Fruit fly (Drosophila melanogaster) whole organism, embryonic: ENCODE measurements around the gene CG2321.
A peak's percentile ranks its signal among the peaks of the same experiment; 100 is the strongest.

ENCODE experiments used
- Adf1 ChIP-seq: fragments of 200-800 bp; sonication (Bioruptor generic); IDR thresholded peaks from 2 replicates; pipeline ENCODE4 v1.3.6; 2022; ENCODE audit warnings: missing biosample characterization, missing genetic modification characterization
- Aef1 ChIP-seq: fragments of 200-800 bp; sonication (Bioruptor generic); IDR thresholded peaks from 3 replicates; pipeline ENCODE4 v1.3.6; 2022; ENCODE audit warnings: missing biosample characterization, missing genetic modification characterization
- BEAF-32 ChIP-seq: fragments of 200-800 bp; sonication (Bioruptor generic); optimal IDR thresholded peaks from 3 replicates; lab custom pipeline; 2017; ENCODE audit warnings: missing biosample characterization, missing genetic modification characterization, mild to moderate bottlenecking, moderate library complexity, missing genetic modification reagents
- CG11247 ChIP-seq: fragments of 200-800 bp; sonication (Bioruptor generic); IDR thresholded peaks from 2 replicates; pipeline ENCODE4 v1.3.6; 2022; ENCODE audit warnings: missing biosample characterization, missing genetic modification characterization
- CG11456 ChIP-seq: fragments of 200-800 bp; sonication (Bioruptor generic); IDR thresholded peaks from 3 replicates; pipeline ENCODE4 v1.3.6; 2022; ENCODE audit warnings: missing biosample characterization, missing genetic modification characterization
- CG11560 ChIP-seq: fragments of 200-800 bp; sonication (Bioruptor generic); IDR thresholded peaks from 3 replicates; pipeline ENCODE4 v1.3.6; 2022; ENCODE audit warnings: missing biosample characterization, missing genetic modification characterization
- CG13624 ChIP-seq: fragments of 200-800 bp; sonication (Bioruptor generic); optimal IDR thresholded peaks from 2 replicates; lab custom pipeline; 2016; ENCODE audit warnings: missing biosample characterization, missing genetic modification characterization
- CG14441 ChIP-seq: fragments of 200-800 bp; sonication (Bioruptor generic); IDR thresholded peaks from 2 replicates; pipeline ENCODE4 v1.3.6; 2022; ENCODE audit warnings: missing biosample characterization, missing genetic modification characterization
- CG15011 ChIP-seq: fragments of 200-800 bp; sonication (Bioruptor generic); optimal IDR thresholded peaks from 3 replicates; lab custom pipeline; 2018; ENCODE audit warnings: missing biosample characterization, mild to moderate bottlenecking, missing genetic modification characterization
- CG15601 ChIP-seq: fragments of 200-800 bp; sonication (Bioruptor generic); optimal IDR thresholded peaks from 3 replicates; lab custom pipeline; 2019; ENCODE audit warnings: missing biosample characterization, mild to moderate bottlenecking, missing genetic modification characterization, moderate library complexity
- CG16813 ChIP-seq: fragments of 200-800 bp; sonication (Bioruptor generic); IDR thresholded peaks from 3 replicates; pipeline ENCODE4 v1.3.6; 2022; ENCODE audit warnings: missing biosample characterization, missing genetic modification characterization; ENCODE audit not compliant: partially characterized antibody
- CG17186 ChIP-seq: fragments of 200-800 bp; sonication (Bioruptor generic); optimal IDR thresholded peaks from 3 replicates; lab custom pipeline; 2017; ENCODE audit warnings: missing biosample characterization, missing genetic modification reagents, missing genetic modification characterization
- CG42726 ChIP-seq: fragments of 200-800 bp; sonication (Bioruptor generic); IDR thresholded peaks from 2 replicates; pipeline ENCODE4 v1.3.6; 2022; ENCODE audit warnings: missing biosample characterization, missing genetic modification characterization; ENCODE audit not compliant: partially characterized antibody
- CG6854 ChIP-seq: fragments of 200-800 bp; sonication (Bioruptor generic); optimal IDR thresholded peaks from 3 replicates; lab custom pipeline; 2017; ENCODE audit warnings: missing biosample characterization, mild to moderate bottlenecking, missing genetic modification characterization
- CG7963 ChIP-seq: fragments of 200-800 bp; sonication (Bioruptor generic); IDR thresholded peaks from 3 replicates; pipeline ENCODE4 v1.3.6; 2022; ENCODE audit warnings: missing biosample characterization, missing genetic modification characterization; ENCODE audit not compliant: partially characterized antibody
- CG8281 ChIP-seq: fragments of 200-800 bp; sonication (Bioruptor generic); optimal IDR thresholded peaks from 2 replicates; lab custom pipeline; 2018; ENCODE audit warnings: missing biosample characterization, mild to moderate bottlenecking, missing genetic modification characterization, moderate library complexity
- CG8388 ChIP-seq: fragments of 200-800 bp; sonication (Bioruptor generic); optimal IDR thresholded peaks from 2 replicates; lab custom pipeline; 2019; ENCODE audit warnings: missing biosample characterization, mild to moderate bottlenecking, missing genetic modification characterization, moderate library complexity
- CHES-1-like ChIP-seq: fragments of 200-800 bp; sonication (Bioruptor generic); optimal IDR thresholded peaks from 2 replicates; lab custom pipeline; 2016; ENCODE audit warnings: missing biosample characterization, missing genetic modification characterization
- CoRest ChIP-seq: fragments of 200-800 bp; sonication (Bioruptor generic); optimal IDR thresholded peaks from 3 replicates; lab custom pipeline; 2018; ENCODE audit warnings: missing biosample characterization, mild to moderate bottlenecking, missing genetic modification characterization, moderate library complexity
- Deaf1 ChIP-seq: fragments of 200-800 bp; optimal IDR thresholded peaks from 3 replicates; lab custom pipeline; 2019; ENCODE audit warnings: missing biosample characterization, mild to moderate bottlenecking, missing genetic modification characterization, moderate library complexity
- Dfd ChIP-seq, 2 experiments: fragments of >200 bp; optimal IDR thresholded peaks; 2 replicates each; lab custom pipeline; 2017; ENCODE audit warnings: missing biosample characterization in 2 of 2, missing genetic modification characterization in 2 of 2
- ERR ChIP-seq: fragments of 200-800 bp; sonication (Bioruptor generic); optimal IDR thresholded peaks from 2 replicates; lab custom pipeline; 2016; ENCODE audit warnings: missing biosample characterization, missing genetic modification characterization
- Ets97D ChIP-seq: fragments of 200-800 bp; sonication (Bioruptor generic); optimal IDR thresholded peaks from 3 replicates; lab custom pipeline; 2016; ENCODE audit warnings: missing biosample characterization, missing genetic modification characterization
- Fer1 ChIP-seq: fragments of 200-800 bp; sonication (Bioruptor generic); optimal IDR thresholded peaks from 2 replicates; lab custom pipeline; 2017; ENCODE audit warnings: missing biosample characterization, mild to moderate bottlenecking, missing genetic modification characterization
- HLH4C ChIP-seq: fragments of 200-800 bp; sonication (Bioruptor generic); IDR thresholded peaks from 3 replicates; pipeline ENCODE4 v1.3.6; 2022; ENCODE audit warnings: missing biosample characterization, missing genetic modification characterization; ENCODE audit not compliant: partially characterized antibody
- MESR4 ChIP-seq: fragments of 200-800 bp; sonication (Bioruptor generic); optimal IDR thresholded peaks from 2 replicates; lab custom pipeline; 2018; ENCODE audit warnings: missing biosample characterization, mild to moderate bottlenecking, missing genetic modification characterization, moderate library complexity
- Scr ChIP-seq: fragments of 200-800 bp; sonication (Bioruptor generic); IDR thresholded peaks from 2 replicates; pipeline ENCODE4 v1.3.6; 2022; ENCODE audit warnings: missing biosample characterization, missing genetic modification characterization; ENCODE audit not compliant: partially characterized antibody
- YL-1 ChIP-seq: fragments of 200-800 bp; sonication (Bioruptor generic); optimal IDR thresholded peaks from 3 replicates; lab custom pipeline; 2017; ENCODE audit warnings: missing biosample characterization, mild to moderate bottlenecking, missing genetic modification characterization
- bbx ChIP-seq: fragments of 200-800 bp; sonication (Bioruptor generic); IDR thresholded peaks from 2 replicates; pipeline ENCODE4 v1.3.6; 2022; ENCODE audit warnings: missing biosample characterization, missing genetic modification characterization; ENCODE audit not compliant: partially characterized antibody
- chinmo ChIP-seq: fragments of 200-800 bp; sonication (Bioruptor generic); IDR thresholded peaks from 4 replicates; pipeline ENCODE4 v1.3.6; 2022; ENCODE audit warnings: missing biosample characterization, missing genetic modification characterization; ENCODE audit not compliant: partially characterized antibody
- chn ChIP-seq: fragments of 200-800 bp; sonication (Bioruptor generic); optimal IDR thresholded peaks from 2 replicates; lab custom pipeline; 2016; ENCODE audit warnings: missing biosample characterization, missing genetic modification characterization
- croc ChIP-seq: fragments of 200-800 bp; sonication (Bioruptor generic); conservative IDR thresholded peaks from 3 replicates; pipeline ENCODE4 v1.3.6; 2022; ENCODE audit warnings: missing biosample characterization, missing genetic modification characterization
- crol ChIP-seq: fragments of 200-800 bp; sonication (Bioruptor generic); IDR thresholded peaks from 2 replicates; pipeline ENCODE4 v1.3.6; 2022; ENCODE audit warnings: missing biosample characterization, missing genetic modification characterization
- crp ChIP-seq, 2 experiments: fragments of 200-800 bp; sonication (Bioruptor generic); optimal IDR thresholded peaks; 2 replicates in 1 of 2; 3 replicates in 1 of 2; lab custom pipeline; 2017; ENCODE audit warnings: missing biosample characterization in 2 of 2, missing genetic modification characterization in 2 of 2, mild to moderate bottlenecking in 1 of 2, moderate library complexity in 1 of 2
- dpn ChIP-seq, 2 experiments: fragments of 200-800 bp; sonication (Bioruptor generic); optimal IDR thresholded peaks; 3 replicates each; lab custom pipeline; 2016; ENCODE audit warnings: missing biosample characterization in 2 of 2, missing genetic modification characterization in 2 of 2
- gfzf ChIP-seq: fragments of 200-800 bp; sonication (Bioruptor generic); optimal IDR thresholded peaks from 2 replicates; lab custom pipeline; 2016; ENCODE audit warnings: missing biosample characterization, mild to moderate bottlenecking, missing genetic modification characterization, moderate library complexity
- hb ChIP-seq: fragments of 200-800 bp; sonication (Bioruptor generic); IDR thresholded peaks from 3 replicates; pipeline ENCODE4 v1.3.6; 2022; ENCODE audit warnings: missing biosample characterization, missing genetic modification characterization; ENCODE audit not compliant: partially characterized antibody
- inv ChIP-seq: fragments of 200-800 bp; sonication (Bioruptor generic); IDR thresholded peaks from 2 replicates; pipeline ENCODE4 v1.3.6; 2022; ENCODE audit warnings: missing biosample characterization, missing genetic modification characterization; ENCODE audit not compliant: partially characterized antibody
- nerfin-2 ChIP-seq: fragments of 200-800 bp; sonication (Bioruptor generic); IDR thresholded peaks from 2 replicates; pipeline ENCODE4 v1.3.6; 2022; ENCODE audit warnings: missing biosample characterization, missing genetic modification characterization; ENCODE audit not compliant: partially characterized antibody
- p53 ChIP-seq: fragments of 200-800 bp; sonication (Bioruptor generic); optimal IDR thresholded peaks from 2 replicates; lab custom pipeline; 2016; ENCODE audit warnings: missing biosample characterization, missing genetic modification characterization
- prd ChIP-seq, 3 experiments: fragments of >200 bp in 2 of 3; fragments of 200-800 bp in 1 of 3; sonication (Bioruptor generic) in 1 of 3; optimal IDR thresholded peaks in 2 of 3; IDR thresholded peaks in 1 of 3; 2 replicates in 2 of 3; 3 replicates in 1 of 3; pipeline versions ENCODE4 v1.3.6 to Lab custom; 2017 to 2022; ENCODE audit warnings: missing biosample characterization in 1 of 3, missing genetic modification characterization in 1 of 3
- sna ChIP-seq: fragments of 200-800 bp; sonication (Bioruptor generic); IDR thresholded peaks from 2 replicates; pipeline ENCODE4 v1.3.6; 2022; ENCODE audit warnings: missing biosample characterization, missing genetic modification characterization; ENCODE audit not compliant: partially characterized antibody
- stwl ChIP-seq: fragments of 200-800 bp; sonication (Bioruptor generic); optimal IDR thresholded peaks from 3 replicates; lab custom pipeline; 2018; ENCODE audit warnings: missing biosample characterization, mild to moderate bottlenecking, missing genetic modification characterization, moderate library complexity
- tap ChIP-seq: fragments of 200-800 bp; optimal IDR thresholded peaks from 3 replicates; lab custom pipeline; 2019; ENCODE audit warnings: missing biosample characterization, mild to moderate bottlenecking, missing genetic modification characterization, moderate library complexity
- tna ChIP-seq: fragments of 200-800 bp; sonication (Bioruptor generic); IDR thresholded peaks from 2 replicates; pipeline ENCODE4 v1.3.6; 2022; ENCODE audit warnings: missing biosample characterization, missing genetic modification characterization; ENCODE audit not compliant: partially characterized antibody
- vnd ChIP-seq: fragments of 200-800 bp; sonication (Bioruptor generic); IDR thresholded peaks from 3 replicates; pipeline ENCODE4 v1.3.6; 2022; ENCODE audit warnings: missing biosample characterization, missing genetic modification characterization; ENCODE audit not compliant: partially characterized antibody

Gene CG2321

DNA sequence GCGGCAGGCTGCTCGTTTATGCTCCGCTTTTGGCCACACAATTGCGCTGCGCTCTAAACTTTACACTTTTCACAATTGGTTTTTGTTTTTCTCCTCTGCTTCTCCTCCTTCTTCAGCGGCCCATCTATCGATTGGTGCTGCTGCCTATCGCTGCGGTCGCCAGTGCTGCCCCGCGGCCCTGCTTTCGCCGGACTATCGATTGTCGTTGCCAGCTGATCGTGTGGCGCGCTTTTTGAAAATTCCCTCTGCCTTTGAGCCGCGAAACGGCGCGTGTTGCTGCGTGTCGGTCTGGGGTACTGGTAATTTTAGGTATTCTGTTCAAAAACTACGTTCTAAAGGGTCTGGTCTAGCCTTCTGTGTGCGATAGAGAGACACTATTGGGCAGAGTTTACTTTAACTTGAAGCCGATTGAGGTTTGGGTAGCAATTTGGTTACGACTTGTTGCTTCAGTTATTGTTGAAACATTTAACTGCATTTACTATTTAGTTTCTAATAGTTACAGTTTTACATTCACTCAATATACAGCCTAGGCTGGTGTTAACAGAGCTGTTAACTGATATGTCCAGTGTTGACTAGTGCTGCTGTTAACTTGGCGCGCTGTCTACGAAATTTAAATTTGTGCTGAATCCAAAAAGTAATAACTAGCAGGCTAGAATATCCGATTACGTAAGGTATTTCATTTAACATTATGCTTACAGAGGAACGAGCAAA lies 14.5 kb upstream of the CG2321 start, which contains the start of gene Trc8 (continued):
- peak; percentile 82 for TF ChIP-seq Scr (GFP tag; lab: Robert Waterston, UW)
- peak; percentile 46 for TF ChIP-seq CG13624
- TF ChIP-seq Ets97D (GFP tag; lab: Kevin White, UChicago) = peak; percentile 42
- TF ChIP-seq CHES-1-like (GFP tag; lab: Kevin White, UChicago) = no peak
- 0 out of 3 replicates have a peak, but pooled peaks have one; percentile 30 for TF ChIP-seq CG11456 (GFP tag; lab: Robert Waterston, UW)
- peak; percentile 87 for TF ChIP-seq Adf1 (GFP tag; lab: Robert Waterston, UW)
- no peak for TF ChIP-seq Dfd (GFP tag; optimal IDR thresholded peaks at IDR 0.05; lab: Kevin White, UChicago)
- peak; percentile 96 for TF ChIP-seq stwl (tag; lab: Kevin White, UChicago)
- TF ChIP-seq CoRest (tag; lab: Kevin White, UChicago) = peak; percentile 20
- TF ChIP-seq tap (tag; lab: Kevin White, UChicago) = no peak
- no peak for TF ChIP-seq CG8388 (GFP tag; lab: Kevin White, UChicago)
- peak; percentile 81 for TF ChIP-seq CG16813 (GFP tag; lab: Robert Waterston, UW)
- TF ChIP-seq YL-1 (GFP tag; lab: Kevin White, UChicago) = peak; percentile 69
- peak; percentile 88 for TF ChIP-seq BEAF-32 (GFP tag; lab: Kevin White, UChicago)
- peak in 1 of 2 experiments; percentile 26 for TF ChIP-seq dpn (GFP tag; optimal IDR thresholded peaks at IDR 0.05; lab: Kevin White, UChicago)
- TF ChIP-seq CG8281 = no peak
- peak; percentile 69 for TF ChIP-seq CG17186 (GFP tag; lab: Kevin White, UChicago)
- TF ChIP-seq Aef1 (GFP tag; lab: Robert Waterston, UW) = no peak
- peak; percentile 81 for TF ChIP-seq vnd (GFP tag; lab: Robert Waterston, UW)
- TF ChIP-seq tna = peak; percentile 90
- TF ChIP-seq croc (GFP tag; lab: Robert Waterston, UW) = no peak
- TF ChIP-seq bbx (GFP tag; lab: Robert Waterston, UW) = peak; percentile 92
- peak; percentile 91; the same call in 3 of the 4 replicates for TF ChIP-seq chinmo (GFP tag; lab: Robert Waterston, UW)
- TF ChIP-seq nerfin-2 (GFP tag; lab: Robert Waterston, UW) = peak; percentile 90
- TF ChIP-seq CG7963 (GFP tag; lab: Robert Waterston, UW) = peak; percentile 92
- TF ChIP-seq ERR (GFP tag; lab: Kevin White, UChicago) = no peak
- TF ChIP-seq MESR4 (GFP tag; lab: Kevin White, UChicago) = peak; percentile 65
- peak; percentile 73; the same call in 2 of the 3 replicates for TF ChIP-seq hb (GFP tag; lab: Robert Waterston, UW)
- peak; percentile 85 for TF ChIP-seq sna
- peak; percentile 89 for TF ChIP-seq HLH4C
- TF ChIP-seq prd (optimal IDR thresholded peaks at IDR 0.05; lab: Kevin White, UChicago) = no peak
- peak; percentile 34; the same call in 1 of the 3 replicates for TF ChIP-seq prd (GFP tag; IDR thresholded peaks at IDR 0.05; lab: Robert Waterston, UW)
- peak; percentile 51 for TF ChIP-seq CG6854 (GFP tag; lab: Kevin White, UChicago)
- TF ChIP-seq crp (GFP tag; optimal IDR thresholded peaks at IDR 0.05; lab: Kevin White, UChicago) = peak; percentile 72 to 99
- TF ChIP-seq CG42726 (GFP tag; lab: Robert Waterston, UW) = peak; percentile 90
- peak; percentile 20 for TF ChIP-seq gfzf (GFP tag; lab: Kevin White, UChicago)
- TF ChIP-seq crol (GFP tag; lab: Robert Waterston, UW) = peak; percentile 58
- TF ChIP-seq CG11247 (GFP tag; lab: Robert Waterston, UW) = no peak
- TF ChIP-seq Fer1 (GFP tag; lab: Kevin White, UChicago) = peak; percentile 2
- TF ChIP-seq chn = no peak
- peak; percentile 69; the same call in 2 of the 3 replicates for TF ChIP-seq CG11560 (tag; lab: Robert Waterston, UW)
- TF ChIP-seq Deaf1 (tag; lab: Kevin White, UChicago) = peak; percentile 16
- TF ChIP-seq p53 = peak; percentile 86
- peak; percentile 27 for TF ChIP-seq CG15601
- TF ChIP-seq inv (GFP tag; lab: Robert Waterston, UW) = peak; percentile 74
- no peak for TF ChIP-seq CG15011 (GFP tag; lab: Kevin White, UChicago)
- TF ChIP-seq CG14441 (GFP tag; lab: Robert Waterston, UW) = 0 out of 2 replicates have a peak, but pooled peaks have one; percentile 24
